Comparison of ENCODE assay signal across 4 fruit fly cellular contexts in the genomic region with DNA sequence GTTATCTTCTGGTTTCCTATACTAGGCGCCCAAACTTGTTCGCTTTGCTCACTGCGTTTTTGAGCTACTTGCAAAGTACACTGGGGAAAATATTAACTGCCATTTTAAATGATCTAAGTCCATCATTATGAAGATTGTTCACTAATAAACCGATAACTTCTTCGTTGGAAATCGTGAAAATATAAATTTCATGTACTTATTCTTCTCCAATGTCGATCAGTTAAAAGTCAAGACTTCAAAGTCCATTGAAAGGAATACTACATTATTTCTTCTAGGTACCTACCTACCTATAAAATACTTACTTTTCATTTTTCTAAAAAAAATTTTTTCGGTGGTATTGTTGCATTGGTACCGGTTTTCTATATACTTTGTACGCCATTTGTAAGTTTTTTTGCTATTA.
A peak's percentile ranks its signal among the peaks of the same experiment; 100 is the strongest.
TF ChIP-seq lines count a peak whose summit lies in the region.

No protein-coding gene starts in this region.

- no peak for TF ChIP-seq CTCF in whole organism, embryonic (GFP tag; optimal IDR thresholded peaks at IDR 0.05; lab: Kevin White, UChicago)

TF ChIP-seq in whole organism, embryonic, 481 proteins besides CTCF, POLR2A, EP300 and RAD21:
- no peak for TF ChIP-seq Ssrp (tag; optimal IDR thresholded peaks at IDR 0.05; lab: Kevin White, UChicago)
- peak; percentile 53 for TF ChIP-seq Drgx (GFP tag; IDR thresholded peaks at IDR 0.05; lab: Robert Waterston, UW)
- peak; percentile 25 for TF ChIP-seq Med (GFP tag; lab: Kevin White, UChicago)
- no peak for TF ChIP-seq sens-2 (GFP tag; IDR thresholded peaks at IDR 0.05; lab: Robert Waterston, UW)
- TF ChIP-seq sens (GFP tag; lab: Kevin White, UChicago), result peak; percentile 23
- peak in 1 of 2 experiments; percentile 18 for TF ChIP-seq eve (GFP tag; optimal IDR thresholded peaks at IDR 0.05; lab: Kevin White, UChicago)

TF ChIP-seq in whole organism, prepupa, 60 proteins besides CTCF, POLR2A, EP300 and RAD21:
- TF ChIP-seq Lpt (GFP tag; optimal IDR thresholded peaks at IDR 0.05; lab: Kevin White, UChicago) (peak; percentile 56), CG6276 (GFP tag; optimal IDR thresholded peaks at IDR 0.05; lab: Kevin White, UChicago) (peak; percentile 69), CG6163 (GFP tag; IDR thresholded peaks at IDR 0.05; lab: Robert Waterston, UW) (peak; percentile 57; the same call in 1 of the 3 replicates), acj6 (GFP tag; optimal IDR thresholded peaks at IDR 0.05; lab: Kevin White, UChicago) (no peak), CG11294 (GFP tag; IDR thresholded peaks at IDR 0.05; lab: Robert Waterston, UW) (no peak), CG10631 (GFP tag; optimal IDR thresholded peaks at IDR 0.05; lab: Kevin White, UChicago) (peak; percentile 28), Hr4 (GFP tag; optimal IDR thresholded peaks at IDR 0.05; lab: Kevin White, UChicago) (peak; percentile 74), dac (GFP tag; optimal IDR thresholded peaks at IDR 0.05; lab: Kevin White, UChicago) (peak; percentile 23), CG16779 (tag; optimal IDR thresholded peaks at IDR 0.05; lab: Kevin White, UChicago) (peak; percentile 10), CG8119 (GFP tag; IDR thresholded peaks at IDR 0.05; lab: Robert Waterston, UW) (peak; percentile 72), achi (GFP tag; optimal IDR thresholded peaks at IDR 0.05; lab: Kevin White, UChicago) (peak; percentile 40), CG15336 (GFP tag; IDR thresholded peaks at IDR 0.05; lab: Robert Waterston, UW) (peak; percentile 81), Sox14 (GFP tag; optimal IDR thresholded peaks at IDR 0.05; lab: Kevin White, UChicago) (peak; percentile 11), CG9139 (GFP tag; optimal IDR thresholded peaks at IDR 0.05; lab: Kevin White, UChicago) (no peak), Hr38 (GFP tag; optimal IDR thresholded peaks at IDR 0.05; lab: Kevin White, UChicago) (no peak), OdsH (GFP tag; optimal IDR thresholded peaks at IDR 0.05; lab: Kevin White, UChicago) (peak; percentile 44), pdm3 (GFP tag; optimal IDR thresholded peaks at IDR 0.05; lab: Kevin White, UChicago) (peak; percentile 44), CG4318 (GFP tag; optimal IDR thresholded peaks at IDR 0.05; lab: Kevin White, UChicago) (peak; percentile 37), fd85E (GFP tag; optimal IDR thresholded peaks at IDR 0.05; lab: Kevin White, UChicago) (no peak), CG3919 (GFP tag; optimal IDR thresholded peaks at IDR 0.05; lab: Kevin White, UChicago) (peak; percentile 28), eg (GFP tag; IDR thresholded peaks at IDR 0.05; lab: Robert Waterston, UW) (peak; percentile 77), Eip78C (GFP tag; lab: Kevin White, UChicago) (peak; percentile 71), CG32006 (GFP tag; optimal IDR thresholded peaks at IDR 0.05; lab: Kevin White, UChicago) (peak; percentile 83), salr (GFP tag; optimal IDR thresholded peaks at IDR 0.05; lab: Kevin White, UChicago) (peak in 1 of 2 experiments; percentile 51)

TF ChIP-seq in whole organism, pupa, 21 proteins besides CTCF, POLR2A, EP300 and RAD21:
- TF ChIP-seq CG14655 (GFP tag; optimal IDR thresholded peaks at IDR 0.05; lab: Kevin White, UChicago), result peak; percentile 76
- no peak for TF ChIP-seq CG8159 (tag; optimal IDR thresholded peaks at IDR 0.05; lab: Kevin White, UChicago)
- no peak for TF ChIP-seq CG9948 (tag; optimal IDR thresholded peaks at IDR 0.05; lab: Kevin White, UChicago)
- no peak for TF ChIP-seq fd96Ca (GFP tag; IDR thresholded peaks at IDR 0.05; lab: Robert Waterston, UW)
- no peak for TF ChIP-seq CG34367 (tag; optimal IDR thresholded peaks at IDR 0.05; lab: Kevin White, UChicago)
- TF ChIP-seq D1 (tag; optimal IDR thresholded peaks at IDR 0.05; lab: Kevin White, UChicago), result no peak
- peak; percentile 48 for TF ChIP-seq Ets98B (GFP tag; IDR thresholded peaks at IDR 0.05; lab: Robert Waterston, UW)
- TF ChIP-seq CG8301 (tag; optimal IDR thresholded peaks at IDR 0.05; lab: Kevin White, UChicago), result peak; percentile 75
- TF ChIP-seq gl (tag; optimal IDR thresholded peaks at IDR 0.05; lab: Kevin White, UChicago), result no peak
- no peak for TF ChIP-seq Pif1B (GFP tag; optimal IDR thresholded peaks at IDR 0.05; lab: Kevin White, UChicago)
- TF ChIP-seq CG10348 (GFP tag; IDR thresholded peaks at IDR 0.05; lab: Robert Waterston, UW), result no peak
- TF ChIP-seq EcR (GFP tag; optimal IDR thresholded peaks at IDR 0.05; lab: Kevin White, UChicago), result no peak
- peak; percentile 61; the same call in 1 of the 2 replicates for TF ChIP-seq CG32121 (GFP tag; IDR thresholded peaks at IDR 0.05; lab: Robert Waterston, UW)
- no peak for TF ChIP-seq CG12605 (GFP tag; IDR thresholded peaks at IDR 0.05; lab: Robert Waterston, UW)
- no peak for TF ChIP-seq CG13204 (GFP tag; optimal IDR thresholded peaks at IDR 0.05; lab: Kevin White, UChicago)
- TF ChIP-seq CG17806 (tag; optimal IDR thresholded peaks at IDR 0.05; lab: Kevin White, UChicago), result peak; percentile 15
- no peak for TF ChIP-seq CG15710 (tag; optimal IDR thresholded peaks at IDR 0.05; lab: Kevin White, UChicago)
- TF ChIP-seq Snoo (tag; optimal IDR thresholded peaks at IDR 0.05; lab: Kevin White, UChicago), result no peak
- TF ChIP-seq CG4496 (GFP tag; IDR thresholded peaks at IDR 0.05; lab: Robert Waterston, UW), result peak; percentile 63; the same call in 2 of the 3 replicates
- TF ChIP-seq rn (GFP tag; IDR thresholded peaks at IDR 0.05; lab: Robert Waterston, UW), result no peak
- TF ChIP-seq Pif1A (GFP tag; optimal IDR thresholded peaks at IDR 0.05; lab: Kevin White, UChicago), result peak; percentile 29

TF ChIP-seq in whole organism, wandering third instar larva, 38 proteins besides CTCF, POLR2A, EP300 and RAD21:
- TF ChIP-seq Dfd (GFP tag; optimal IDR thresholded peaks at IDR 0.05; lab: Kevin White, UChicago), result no peak
- TF ChIP-seq N (GFP tag; optimal IDR thresholded peaks at IDR 0.05; lab: Kevin White, UChicago), result no peak
- TF ChIP-seq Vsx2 (GFP tag; optimal IDR thresholded peaks at IDR 0.05; lab: Kevin White, UChicago; ENCODE audit: partially characterized antibody), result peak; percentile 2
- no peak for TF ChIP-seq Mio (GFP tag; optimal IDR thresholded peaks at IDR 0.05; lab: Kevin White, UChicago)
- no peak for TF ChIP-seq HLH106 (tag; optimal IDR thresholded peaks at IDR 0.05; lab: Kevin White, UChicago)
